Fruit fly (Drosophila melanogaster) whole organism, larva: ENCODE data around the gene ATPsynB.
A peak's percentile ranks its signal among the peaks of the same experiment; 100 is the strongest.

Source experiments
- noc ChIP-seq: fragments of 200-800 bp; sonication (Bioruptor generic); optimal IDR thresholded peaks from 3 replicates; lab custom pipeline; 2019; ENCODE audit warnings: missing biosample characterization, mild to moderate bottlenecking, missing genetic modification characterization, moderate library complexity

The ATPsynB gene

DNA sequence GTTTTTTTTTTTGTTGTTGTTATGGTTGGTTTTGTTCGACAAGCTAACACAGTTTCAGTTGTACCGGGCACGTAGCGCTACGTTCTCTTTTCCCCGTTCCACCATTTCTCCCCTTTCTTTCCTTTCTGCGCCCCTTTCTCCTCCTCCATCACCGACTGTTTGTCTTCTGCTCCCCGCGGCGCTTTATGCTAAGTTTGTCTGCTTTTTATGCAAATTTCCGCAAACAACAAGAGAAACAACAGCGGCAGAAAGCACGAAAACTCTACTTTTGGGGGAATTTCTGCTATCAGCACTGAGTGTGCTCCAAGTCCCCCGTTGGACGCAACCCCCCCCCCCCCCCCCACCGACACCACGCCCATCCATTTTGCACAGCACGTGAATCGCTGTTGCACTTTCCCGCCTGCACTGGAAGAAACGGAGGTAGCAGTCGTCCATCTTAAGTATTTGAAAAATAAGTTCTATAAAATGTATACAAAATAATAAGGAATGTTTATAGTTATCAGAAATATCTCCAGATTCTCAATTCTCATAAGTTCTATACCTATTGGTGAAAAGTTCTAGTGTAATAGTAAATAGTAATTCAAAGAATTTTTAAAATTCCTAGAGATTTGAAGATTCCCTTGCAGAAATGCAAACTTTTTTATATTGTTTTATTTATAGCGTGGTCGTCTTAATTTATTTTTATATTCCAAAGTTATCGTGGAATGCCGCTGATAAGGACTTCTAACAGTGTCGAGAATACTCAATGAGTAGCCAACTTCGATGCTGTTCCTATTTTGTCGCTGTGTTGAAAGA is 35.3 kb downstream of the ATPsynB start:
- no peak for TF ChIP-seq noc (tag; lab: Kevin White, UChicago)

DNA sequence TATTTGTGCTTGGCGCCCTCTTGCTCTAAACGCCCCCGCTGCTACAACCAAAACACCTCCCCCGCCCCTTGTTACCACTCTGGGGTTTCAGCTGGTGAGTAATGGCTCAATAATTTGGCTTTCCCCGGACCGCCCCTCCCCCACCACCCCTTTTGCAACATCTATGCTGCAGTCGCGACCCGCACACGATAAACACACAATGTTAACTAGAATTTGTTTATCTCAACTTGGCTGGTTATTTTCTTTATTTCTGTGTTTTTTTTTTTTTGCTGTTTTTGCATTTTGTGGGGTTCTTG is 35.9 kb downstream of the ATPsynB start:
- TF ChIP-seq noc (tag; lab: Kevin White, UChicago): no peak

- TF ChIP-seq noc (tag; lab: Kevin White, UChicago): no peak
These were observed 36.6 kb downstream of the ATPsynB start for dm6 chr3L:9766364-9766763.

- peak; percentile 31 for TF ChIP-seq noc (tag; lab: Kevin White, UChicago)
These were observed 38.0 kb downstream of the ATPsynB start for dm6 chr3L:9767636-9768358.

DNA sequence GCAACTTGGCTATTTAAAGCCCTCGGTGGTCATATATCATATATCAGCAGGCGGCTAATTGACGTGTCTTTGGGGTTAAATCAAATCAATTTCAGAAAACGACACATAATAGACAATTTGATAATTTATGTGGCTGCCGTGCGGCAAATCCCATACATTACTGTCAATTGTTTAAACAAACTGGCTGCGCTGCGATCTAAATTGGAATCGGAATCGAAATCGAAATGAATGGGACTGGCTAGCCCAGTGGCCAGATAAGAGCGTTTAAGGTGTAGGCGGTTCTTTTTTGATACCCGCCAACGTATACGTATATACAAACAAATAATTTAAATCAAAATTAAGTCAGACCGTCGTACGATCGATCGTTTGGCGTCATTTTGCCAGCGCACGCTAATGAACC is 38.6 kb downstream of the ATPsynB start:
- peak; percentile 71 for TF ChIP-seq noc (tag; lab: Kevin White, UChicago)

- TF ChIP-seq noc (tag; lab: Kevin White, UChicago): no peak
These were observed 45.9 kb downstream of the ATPsynB start for dm6 chr3L:9775728-9776127.

DNA sequence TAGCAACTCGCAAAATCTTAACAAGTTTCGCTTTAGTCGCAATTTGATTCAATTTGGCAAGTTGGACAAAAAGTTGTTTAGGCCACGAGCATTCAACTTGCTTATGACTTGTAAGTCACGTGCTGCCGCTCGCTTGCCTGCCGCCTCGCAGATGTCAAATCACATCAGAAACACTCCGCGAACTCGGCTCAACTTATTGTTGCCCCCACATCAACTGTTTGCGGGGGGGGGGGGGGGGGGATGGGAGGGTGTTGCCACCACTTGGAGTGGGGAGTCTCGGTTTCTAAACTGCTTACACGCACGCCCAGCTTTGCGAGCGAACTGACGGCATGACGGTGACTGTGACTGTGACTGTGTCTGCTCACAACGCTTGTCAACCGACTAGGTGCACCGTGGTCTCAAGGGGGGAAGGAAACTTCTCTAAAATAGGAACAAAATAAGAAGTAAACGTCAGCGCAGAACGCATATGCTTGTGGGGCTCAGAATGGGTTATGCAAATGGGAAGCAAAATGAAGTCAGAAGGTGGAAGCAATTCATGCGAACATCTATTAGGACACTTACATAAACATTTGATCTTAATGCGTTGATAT is 47.1 kb downstream of the ATPsynB start:
- TF ChIP-seq noc (tag; lab: Kevin White, UChicago): no peak
